Fruit fly (Drosophila melanogaster) whole organism, embryonic: ENCODE data around the gene Son.

ENCODE experiments used
- Aef1 ChIP-seq: fragments of 200-800 bp; sonication (Bioruptor generic); IDR thresholded peaks from 3 replicates; pipeline ENCODE4 v1.3.6; 2022; ENCODE audit warnings: missing biosample characterization, missing genetic modification characterization
- Antp ChIP-seq: fragments of 200-800 bp; sonication (Bioruptor generic); optimal IDR thresholded peaks from 3 replicates; lab custom pipeline; 2016; ENCODE audit warnings: missing biosample characterization, missing genetic modification characterization
- CG10209 ChIP-seq: fragments of 200-800 bp; sonication (Bioruptor generic); optimal IDR thresholded peaks from 3 replicates; lab custom pipeline; 2017; ENCODE audit warnings: missing biosample characterization, mild to moderate bottlenecking, missing genetic modification characterization, missing genetic modification reagents
- CG11696 ChIP-seq: fragments of 200-800 bp; sonication (Bioruptor generic); IDR thresholded peaks from 2 replicates; pipeline ENCODE4 v1.3.6; 2022; ENCODE audit warnings: missing biosample characterization, missing genetic modification characterization
- CG12219 ChIP-seq: fragments of 200-800 bp; sonication (Bioruptor generic); optimal IDR thresholded peaks from 3 replicates; lab custom pipeline; 2018; ENCODE audit warnings: missing biosample characterization, mild to moderate bottlenecking, missing genetic modification characterization
- CG13287 ChIP-seq: fragments of 200-800 bp; sonication (Bioruptor generic); IDR thresholded peaks from 2 replicates; pipeline ENCODE4 v1.3.6; 2022; ENCODE audit warnings: missing biosample characterization, missing genetic modification characterization; ENCODE audit not compliant: partially characterized antibody
- CG13296 ChIP-seq: fragments of 200-800 bp; sonication (Bioruptor generic); optimal IDR thresholded peaks from 3 replicates; lab custom pipeline; 2018; ENCODE audit warnings: missing biosample characterization, mild to moderate bottlenecking, missing genetic modification characterization
- CG13775 ChIP-seq: fragments of 200-800 bp; sonication (Bioruptor generic); optimal IDR thresholded peaks from 3 replicates; lab custom pipeline; 2017; ENCODE audit warnings: missing biosample characterization, mild to moderate bottlenecking, missing genetic modification characterization
- CG15696 ChIP-seq: fragments of 200-800 bp; sonication (Bioruptor generic); optimal IDR thresholded peaks from 2 replicates; lab custom pipeline; 2019; ENCODE audit warnings: missing biosample characterization, mild to moderate bottlenecking, missing genetic modification characterization, moderate library complexity
- CG17612 ChIP-seq: fragments of 200-800 bp; sonication (Bioruptor generic); IDR thresholded peaks from 2 replicates; pipeline ENCODE4 v1.3.6; 2022; ENCODE audit warnings: missing biosample characterization, missing genetic modification characterization
- CG18764 ChIP-seq: fragments of 200-800 bp; sonication (Bioruptor generic); optimal IDR thresholded peaks from 3 replicates; lab custom pipeline; 2016; ENCODE audit warnings: missing biosample characterization, missing genetic modification characterization
- CG2712 ChIP-seq: fragments of 200-800 bp; optimal IDR thresholded peaks from 3 replicates; lab custom pipeline; 2019; ENCODE audit warnings: missing biosample characterization, mild to moderate bottlenecking, missing genetic modification characterization, moderate library complexity
- CG31224 ChIP-seq: fragments of 200-800 bp; sonication (Bioruptor generic); IDR thresholded peaks from 2 replicates; pipeline ENCODE4 v1.3.6; 2022; ENCODE audit warnings: missing biosample characterization, missing genetic modification characterization
- CG4424 ChIP-seq: fragments of 200-800 bp; sonication (Bioruptor generic); optimal IDR thresholded peaks from 3 replicates; lab custom pipeline; 2016; ENCODE audit warnings: missing biosample characterization, missing genetic modification characterization
- CG4820 ChIP-seq: fragments of 200-800 bp; sonication (Bioruptor generic); optimal IDR thresholded peaks from 3 replicates; lab custom pipeline; 2016; ENCODE audit warnings: missing biosample characterization, missing genetic modification characterization
- CG6254 ChIP-seq: fragments of 200-800 bp; sonication (Bioruptor generic); optimal IDR thresholded peaks from 3 replicates; lab custom pipeline; 2017; ENCODE audit warnings: mild to moderate bottlenecking, missing biosample characterization, missing genetic modification reagents, missing genetic modification characterization
- CG8281 ChIP-seq: fragments of 200-800 bp; sonication (Bioruptor generic); optimal IDR thresholded peaks from 2 replicates; lab custom pipeline; 2018; ENCODE audit warnings: missing biosample characterization, mild to moderate bottlenecking, missing genetic modification characterization, moderate library complexity
- CkIIα-i1 ChIP-seq: fragments of 200-800 bp; sonication (Bioruptor generic); IDR thresholded peaks from 2 replicates; pipeline ENCODE4 v1.3.6; 2022; ENCODE audit warnings: missing biosample characterization, missing genetic modification characterization
- CrebB ChIP-seq: fragments of 200-800 bp; sonication (Bioruptor generic); optimal IDR thresholded peaks from 3 replicates; lab custom pipeline; 2018; ENCODE audit warnings: missing biosample characterization, mild to moderate bottlenecking, missing genetic modification characterization
- D19B ChIP-seq: fragments of 200-800 bp; sonication (Bioruptor generic); optimal IDR thresholded peaks from 2 replicates; lab custom pipeline; 2017; ENCODE audit warnings: missing biosample characterization, mild to moderate bottlenecking, missing genetic modification characterization
- Elba2 ChIP-seq: fragments of 200-800 bp; sonication (Bioruptor generic); optimal IDR thresholded peaks from 3 replicates; lab custom pipeline; 2016; ENCODE audit warnings: missing biosample characterization, missing genetic modification characterization
- GATAe ChIP-seq: fragments of 200-800 bp; sonication (Bioruptor generic); conservative IDR thresholded peaks from 2 replicates; pipeline ENCODE4 v1.3.6; 2022; ENCODE audit warnings: missing biosample characterization, missing genetic modification characterization
- Hand ChIP-seq: fragments of 200-800 bp; sonication (Bioruptor generic); optimal IDR thresholded peaks from 2 replicates; lab custom pipeline; 2017; ENCODE audit warnings: mild to moderate bottlenecking, missing biosample characterization, missing genetic modification reagents, missing genetic modification characterization
- Jarid2 ChIP-seq: fragments of 200-800 bp; sonication (Bioruptor generic); optimal IDR thresholded peaks from 3 replicates; lab custom pipeline; 2017; ENCODE audit warnings: mild to moderate bottlenecking, missing biosample characterization, missing genetic modification reagents, missing genetic modification characterization
- Kr ChIP-seq: fragments of 200-800 bp; sonication (Bioruptor generic); optimal IDR thresholded peaks from 2 replicates; lab custom pipeline; 2017; ENCODE audit warnings: missing biosample characterization, mild to moderate bottlenecking, missing genetic modification characterization
- NFAT ChIP-seq: fragments of 200-800 bp; sonication (Bioruptor generic); IDR thresholded peaks from 2 replicates; pipeline ENCODE4 v1.3.6; 2022; ENCODE audit warnings: missing biosample characterization, missing genetic modification characterization
- Neu2 ChIP-seq: fragments of 200-800 bp; sonication (Bioruptor generic); optimal IDR thresholded peaks from 3 replicates; lab custom pipeline; 2016; ENCODE audit warnings: missing biosample characterization, missing genetic modification characterization, borderline replicate concordance
- Sry-δ ChIP-seq: fragments of 200-800 bp; sonication (Bioruptor generic); optimal IDR thresholded peaks from 2 replicates; lab custom pipeline; 2016; ENCODE audit warnings: missing biosample characterization, missing genetic modification characterization
- Vsx1 ChIP-seq: fragments of 200-800 bp; sonication (Bioruptor generic); optimal IDR thresholded peaks from 2 replicates; lab custom pipeline; 2017; ENCODE audit warnings: missing biosample characterization, mild to moderate bottlenecking, missing genetic modification characterization, missing genetic modification reagents
- ab ChIP-seq: fragments of 200-800 bp; sonication (Bioruptor generic); optimal IDR thresholded peaks from 2 replicates; lab custom pipeline; 2016; ENCODE audit warnings: missing biosample characterization, missing genetic modification characterization
- ac ChIP-seq: fragments of 200-800 bp; sonication (Bioruptor generic); optimal IDR thresholded peaks from 3 replicates; lab custom pipeline; 2017; ENCODE audit warnings: missing biosample characterization, mild to moderate bottlenecking, missing genetic modification characterization
- az2 ChIP-seq: fragments of 200-800 bp; sonication (Bioruptor generic); optimal IDR thresholded peaks from 3 replicates; lab custom pipeline; 2016; ENCODE audit warnings: missing biosample characterization, missing genetic modification characterization
- btn ChIP-seq: fragments of 200-800 bp; sonication (Bioruptor generic); optimal IDR thresholded peaks from 2 replicates; lab custom pipeline; 2016; ENCODE audit warnings: missing biosample characterization, missing genetic modification characterization
- crol ChIP-seq: fragments of 200-800 bp; sonication (Bioruptor generic); IDR thresholded peaks from 2 replicates; pipeline ENCODE4 v1.3.6; 2022; ENCODE audit warnings: missing biosample characterization, missing genetic modification characterization
- crp ChIP-seq, 2 experiments: fragments of 200-800 bp; sonication (Bioruptor generic); optimal IDR thresholded peaks; 2 replicates in 1 of 2; 3 replicates in 1 of 2; lab custom pipeline; 2017; ENCODE audit warnings: missing biosample characterization in 2 of 2, missing genetic modification characterization in 2 of 2, mild to moderate bottlenecking in 1 of 2, moderate library complexity in 1 of 2
- da ChIP-seq: fragments of 200-800 bp; sonication (Bioruptor generic); optimal IDR thresholded peaks from 2 replicates; lab custom pipeline; 2016; ENCODE audit warnings: missing biosample characterization, missing genetic modification characterization
- dan ChIP-seq: fragments of 200-800 bp; sonication (Bioruptor generic); IDR thresholded peaks from 2 replicates; pipeline ENCODE4 v1.3.6; 2022; ENCODE audit warnings: missing biosample characterization, missing genetic modification characterization
- dmrt99B ChIP-seq: fragments of 200-800 bp; sonication (Bioruptor generic); optimal IDR thresholded peaks from 2 replicates; lab custom pipeline; 2018; ENCODE audit warnings: missing biosample characterization, mild to moderate bottlenecking, missing genetic modification characterization, moderate library complexity
- exex ChIP-seq: fragments of 200-800 bp; sonication (Bioruptor generic); optimal IDR thresholded peaks from 4 replicates; lab custom pipeline; 2018; ENCODE audit warnings: missing biosample characterization, mild to moderate bottlenecking, missing genetic modification characterization, moderate library complexity
- gfzf ChIP-seq: fragments of 200-800 bp; sonication (Bioruptor generic); optimal IDR thresholded peaks from 2 replicates; lab custom pipeline; 2016; ENCODE audit warnings: missing biosample characterization, mild to moderate bottlenecking, missing genetic modification characterization, moderate library complexity
- her ChIP-seq: fragments of 200-800 bp; sonication (Bioruptor generic); optimal IDR thresholded peaks from 2 replicates; lab custom pipeline; 2016; ENCODE audit warnings: missing biosample characterization, missing genetic modification characterization
- ind ChIP-seq: fragments of 200-800 bp; sonication (Bioruptor generic); optimal IDR thresholded peaks from 3 replicates; lab custom pipeline; 2016; ENCODE audit warnings: missing biosample characterization, missing genetic modification characterization
- mirr ChIP-seq: fragments of 200-800 bp; sonication (Bioruptor generic); optimal IDR thresholded peaks from 3 replicates; lab custom pipeline; 2018; ENCODE audit warnings: missing biosample characterization, mild to moderate bottlenecking, missing genetic modification characterization
- mld ChIP-seq: fragments of 200-800 bp; sonication (Bioruptor generic); IDR thresholded peaks from 3 replicates; pipeline ENCODE4 v1.3.6; 2022; ENCODE audit warnings: missing biosample characterization, missing genetic modification characterization; ENCODE audit not compliant: partially characterized antibody
- scrt ChIP-seq: fragments of 200-800 bp; sonication (Bioruptor generic); optimal IDR thresholded peaks from 2 replicates; lab custom pipeline; 2018; ENCODE audit warnings: missing biosample characterization, mild to moderate bottlenecking, missing genetic modification characterization, moderate library complexity
- sim ChIP-seq: fragments of 200-800 bp; sonication (Bioruptor generic); IDR thresholded peaks from 2 replicates; pipeline ENCODE4 v1.3.6; 2022; ENCODE audit warnings: missing biosample characterization, missing genetic modification characterization
- slou ChIP-seq: fragments of 200-800 bp; sonication (Bioruptor generic); optimal IDR thresholded peaks from 3 replicates; lab custom pipeline; 2016; ENCODE audit warnings: missing biosample characterization, missing genetic modification characterization
- sqz ChIP-seq: fragments of 200-800 bp; sonication (Bioruptor generic); optimal IDR thresholded peaks from 3 replicates; lab custom pipeline; 2018; ENCODE audit warnings: missing biosample characterization, mild to moderate bottlenecking, missing genetic modification characterization
- tin ChIP-seq: fragments of 200-800 bp; sonication (Bioruptor generic); optimal IDR thresholded peaks from 3 replicates; lab custom pipeline; 2016; ENCODE audit warnings: missing biosample characterization, missing genetic modification characterization

Son gene

DNA sequence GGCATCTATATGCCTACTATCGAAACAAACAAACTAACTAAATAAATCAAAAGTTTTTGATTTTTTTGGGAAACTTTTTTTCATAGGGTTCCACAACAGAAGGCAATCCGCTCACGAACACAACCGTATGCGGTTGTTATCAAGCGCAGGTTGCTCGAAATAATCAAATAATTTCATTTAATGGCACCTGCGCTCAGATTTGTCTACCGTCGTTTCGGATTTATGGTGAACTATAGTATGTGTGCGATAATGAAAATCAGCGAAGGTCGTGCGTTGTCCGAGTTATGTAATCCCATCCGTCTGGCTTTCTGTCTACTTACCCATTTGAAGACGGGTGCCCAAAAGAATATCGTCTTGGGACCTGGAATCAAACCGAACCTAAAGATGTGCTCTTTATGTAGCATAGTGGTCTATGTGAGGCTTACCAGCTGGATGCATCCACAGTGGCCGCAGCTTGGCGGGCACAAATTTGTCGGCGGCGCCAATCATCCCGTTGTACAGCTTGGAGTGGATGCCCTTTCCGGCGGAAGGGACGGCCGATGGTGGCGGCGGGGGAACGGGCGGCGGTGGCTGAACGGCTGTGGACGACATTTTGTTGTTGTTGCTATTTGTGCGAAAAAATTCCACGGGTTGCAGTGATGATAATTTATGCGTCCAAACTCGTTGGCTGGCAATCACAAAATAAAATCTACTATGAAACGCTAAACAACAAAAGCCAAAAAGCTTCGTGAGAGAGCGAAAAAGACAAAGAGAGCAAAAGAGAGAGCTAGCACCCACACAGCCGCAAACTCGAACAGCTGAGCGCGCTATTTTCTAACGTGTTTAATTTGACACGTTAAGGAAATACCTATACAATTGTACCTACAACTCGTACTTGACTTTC, 4.7 kb upstream of the Son start (continued):
- no peak for TF ChIP-seq CG11696
- TF ChIP-seq her (GFP tag; lab: Kevin White, UChicago) = no peak
- TF ChIP-seq ac (GFP tag; lab: Kevin White, UChicago) = no peak
- no peak for TF ChIP-seq dmrt99B (tag; lab: Kevin White, UChicago)
- no peak for TF ChIP-seq Antp (GFP tag; lab: Kevin White, UChicago)
- no peak for TF ChIP-seq scrt (GFP tag; lab: Kevin White, UChicago)
- no peak for TF ChIP-seq btn (GFP tag; lab: Kevin White, UChicago)
- no peak for TF ChIP-seq CG10209 (GFP tag; lab: Kevin White, UChicago)
- no peak for TF ChIP-seq slou (GFP tag; lab: Kevin White, UChicago)
- no peak for TF ChIP-seq CG13775 (GFP tag; lab: Kevin White, UChicago)
- no peak for TF ChIP-seq GATAe
- TF ChIP-seq ab (GFP tag; lab: Kevin White, UChicago) = no peak
- TF ChIP-seq sqz (GFP tag; lab: Kevin White, UChicago) = no peak
- no peak for TF ChIP-seq CG8281
- peak; percentile 86 for TF ChIP-seq crol
- no peak for TF ChIP-seq CkIIα-i1
- TF ChIP-seq D19B = no peak
- TF ChIP-seq Vsx1 (GFP tag; lab: Kevin White, UChicago) = no peak
- TF ChIP-seq Jarid2 = peak; percentile 71
- no peak for TF ChIP-seq Neu2 (GFP tag; lab: Kevin White, UChicago)
- peak; percentile 32; the same call in 2 of the 3 replicates for TF ChIP-seq Aef1 (GFP tag; lab: Robert Waterston, UW)
- peak; percentile 94 for TF ChIP-seq exex (tag; lab: Kevin White, UChicago)
- no peak for TF ChIP-seq CG31224
- TF ChIP-seq mirr (GFP tag; lab: Kevin White, UChicago) = no peak
- no peak for TF ChIP-seq CG12219
- TF ChIP-seq CG15696 (tag; lab: Kevin White, UChicago) = no peak
- no peak for TF ChIP-seq dan (GFP tag; lab: Robert Waterston, UW)
- TF ChIP-seq CG6254 (GFP tag; lab: Kevin White, UChicago) = no peak
- TF ChIP-seq tin (GFP tag; lab: Kevin White, UChicago) = no peak
- TF ChIP-seq CG2712 (tag; lab: Kevin White, UChicago) = no peak
- TF ChIP-seq CrebB (tag; lab: Kevin White, UChicago) = no peak
- TF ChIP-seq CG4424 (GFP tag; lab: Kevin White, UChicago) = no peak
- TF ChIP-seq ind (GFP tag; lab: Kevin White, UChicago) = no peak
- peak; percentile 10; the same call in 1 of the 2 replicates for TF ChIP-seq CG13287 (GFP tag; lab: Robert Waterston, UW)
- TF ChIP-seq gfzf = no peak
- TF ChIP-seq Elba2 (GFP tag; lab: Kevin White, UChicago) = no peak
- TF ChIP-seq mld (GFP tag; lab: Robert Waterston, UW) = no peak
- no peak for TF ChIP-seq sim (GFP tag; lab: Robert Waterston, UW)
- TF ChIP-seq crp (GFP tag; optimal IDR thresholded peaks at IDR 0.05; lab: Kevin White, UChicago) = no peak
- TF ChIP-seq Kr (GFP tag; lab: Kevin White, UChicago) = no peak
- TF ChIP-seq NFAT (GFP tag; lab: Robert Waterston, UW) = peak; percentile 75; the same call in 1 of the 2 replicates
- TF ChIP-seq Hand (GFP tag; lab: Kevin White, UChicago) = no peak
- no peak for TF ChIP-seq Sry-δ
- no peak for TF ChIP-seq da (GFP tag; lab: Kevin White, UChicago)
- TF ChIP-seq CG18764 (GFP tag; lab: Kevin White, UChicago) = no peak
- no peak for TF ChIP-seq CG17612 (GFP tag; lab: Robert Waterston, UW)
- TF ChIP-seq CG4820 (GFP tag; lab: Kevin White, UChicago) = no peak
- no peak for TF ChIP-seq CG13296 (GFP tag; lab: Kevin White, UChicago)
- TF ChIP-seq az2 = no peak
